Worm (Caenorhabditis elegans) whole organism, late embryonic: Measurements from ENCODE around the gene mbf-1.

Experiments
- ceh-24 ChIP-seq: sonication (generic microtip); optimal IDR thresholded peaks from 2 replicates; lab custom pipeline; 2016; ENCODE audit warnings: mild to moderate bottlenecking, missing genetic modification characterization, missing compliant biosample characterization
- ceh-48 ChIP-seq: sonication (generic microtip); optimal IDR thresholded peaks from 2 replicates; lab custom pipeline; 2016; ENCODE audit warnings: missing genetic modification characterization, inconsistent platforms, missing compliant biosample characterization
- ceh-9 ChIP-seq: sonication (generic microtip); optimal IDR thresholded peaks from 2 replicates; lab custom pipeline; 2016; ENCODE audit warnings: mild to moderate bottlenecking, missing genetic modification characterization, inconsistent platforms, missing compliant biosample characterization
- che-1 ChIP-seq: sonication (generic microtip); optimal IDR thresholded peaks from 2 replicates; lab custom pipeline; 2016; ENCODE audit warnings: mild to moderate bottlenecking, missing genetic modification characterization, missing compliant biosample characterization
- dmd-4 ChIP-seq: sonication (generic microtip); optimal IDR thresholded peaks from 2 replicates; lab custom pipeline; 2016; ENCODE audit warnings: borderline replicate concordance, missing genetic modification characterization, missing compliant biosample characterization
- dve-1 ChIP-seq: sonication (generic microtip); optimal IDR thresholded peaks from 2 replicates; lab custom pipeline; 2017; ENCODE audit warnings: antibody characterized with exemption, mild to moderate bottlenecking, missing genetic modification characterization, missing compliant biosample characterization
- elt-4 ChIP-seq: sonication (generic microtip); optimal IDR thresholded peaks from 2 replicates; lab custom pipeline; 2016; ENCODE audit warnings: missing genetic modification characterization, missing compliant biosample characterization
- hlh-8 ChIP-seq: sonication (generic microtip); optimal IDR thresholded peaks from 2 replicates; lab custom pipeline; 2016; ENCODE audit warnings: missing genotype, missing genetic modification characterization, missing compliant biosample characterization
- nfya-1 ChIP-seq: sonication (generic microtip); optimal IDR thresholded peaks from 2 replicates; lab custom pipeline; 2017; ENCODE audit warnings: missing genetic modification characterization, mild to moderate bottlenecking, missing compliant biosample characterization, antibody characterized with exemption, moderate library complexity
- nhr-11 ChIP-seq: fragments of 150-350 bp; optimal IDR thresholded peaks from 2 replicates; lab custom pipeline; 2014; ENCODE audit warnings: missing biosample characterization, missing genetic modification characterization
- odd-2 ChIP-seq: sonication (generic microtip); optimal IDR thresholded peaks from 2 replicates; lab custom pipeline; 2017; ENCODE audit warnings: antibody characterized with exemption, mild to moderate bottlenecking, missing genetic modification characterization, missing compliant biosample characterization
- pag-3 ChIP-seq: sonication (generic microtip); optimal IDR thresholded peaks from 2 replicates; lab custom pipeline; 2016; ENCODE audit warnings: missing compliant biosample characterization, missing genetic modification characterization, borderline replicate concordance
- tbx-7 ChIP-seq: sonication (generic microtip); optimal IDR thresholded peaks from 2 replicates; lab custom pipeline; 2016; ENCODE audit warnings: missing genotype, missing genetic modification characterization, missing compliant biosample characterization
- unc-3 ChIP-seq, 2 experiments: fragments of 200-800 bp in 1 of 2; sonication (Bioruptor generic) in 1 of 2; sonication (generic microtip) in 1 of 2; conservative IDR thresholded peaks in 1 of 2; optimal IDR thresholded peaks in 1 of 2; 2 replicates each; pipeline versions ENCODE4 v1.3.6 to Lab custom; 2016 to 2022; ENCODE audit warnings: missing compliant biosample characterization in 2 of 2, missing genetic modification characterization in 2 of 2, missing genetic modification reagents in 1 of 2
- unc-42 ChIP-seq: sonication (generic microtip); optimal IDR thresholded peaks from 2 replicates; lab custom pipeline; 2016; ENCODE audit warnings: missing genotype, missing genetic modification characterization, missing compliant biosample characterization

mbf-1 gene

ce11 chrIV:11433709-11434108, 46.5 kb downstream of the mbf-1 start (continued):
- TF ChIP-seq dve-1 (tag; lab: Kevin White, UChicago) (no peak), unc-3 (GFP tag; conservative IDR thresholded peaks at IDR 0.05; lab: Robert Waterston, UW) (no peak), unc-3 (tag; optimal IDR thresholded peaks at IDR 0.05; lab: Kevin White, UChicago) (no peak), nhr-11 (no peak), ceh-9 (no peak), pag-3 (tag; lab: Kevin White, UChicago) (no peak), dmd-4 (tag; lab: Kevin White, UChicago) (no peak), ceh-48 (peak; percentile 33), unc-42 (tag; lab: Kevin White, UChicago) (peak; percentile 41), che-1 (tag; lab: Kevin White, UChicago) (no peak), hlh-8 (tag; lab: Kevin White, UChicago) (no peak), elt-4 (tag; lab: Kevin White, UChicago) (no peak), odd-2 (tag; lab: Kevin White, UChicago) (no peak), tbx-7 (tag; lab: Kevin White, UChicago) (no peak), ceh-24 (tag; lab: Kevin White, UChicago) (no peak), nfya-1 (tag; lab: Kevin White, UChicago) (peak; percentile 45)
- TF ChIP-seq, all 69 proteins: peak for 6

ce11 chrIV:11431448-11431847, 48.7 kb downstream of the mbf-1 start:
- TF ChIP-seq hlh-8 (tag; lab: Kevin White, UChicago) (no peak), unc-42 (tag; lab: Kevin White, UChicago) (peak; percentile 90)
- TF ChIP-seq, all 69 proteins: peak for 1
